Fruit fly (Drosophila melanogaster): Measurements from ENCODE around the gene AstA-R1.

Gene AstA-R1

DNA sequence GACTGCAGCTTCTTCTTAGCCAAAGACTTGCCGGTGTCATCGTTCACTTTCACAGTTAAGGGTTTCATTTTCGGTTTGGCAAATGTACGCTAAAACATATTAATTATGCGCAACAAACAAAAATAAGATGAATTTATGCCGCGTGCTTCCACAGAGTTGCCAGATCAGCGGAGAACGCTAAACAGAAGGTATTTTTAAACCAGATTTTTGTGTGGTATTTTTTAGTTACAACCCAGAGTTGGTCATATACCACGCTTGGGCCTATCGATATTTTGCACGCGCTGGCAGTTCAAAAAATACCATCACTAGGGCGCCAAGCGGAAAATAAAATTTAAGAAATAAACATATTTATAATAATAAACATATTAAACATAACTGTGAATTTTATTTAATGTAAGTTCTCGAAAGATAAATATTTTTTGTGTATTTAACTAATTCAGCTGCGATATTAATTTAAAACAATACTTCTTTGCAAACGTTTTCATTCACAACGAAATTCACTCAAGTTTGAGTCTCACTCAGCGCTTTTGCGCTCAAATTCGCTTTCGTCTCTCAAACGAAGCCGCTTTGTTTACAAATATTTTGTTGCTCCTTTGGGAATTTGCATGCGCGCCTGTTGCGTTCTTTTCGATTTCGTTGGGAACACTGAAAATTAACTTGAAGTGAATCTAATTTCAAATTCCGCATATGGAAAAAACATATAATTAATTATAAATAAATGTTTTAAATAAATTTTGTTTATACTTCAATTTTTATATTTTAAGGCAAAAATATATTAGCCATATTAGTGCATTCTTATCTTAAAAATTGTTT, 692 bp upstream of the AstA-R1 start, which contains the start of gene CG2875:
CG2875 (minus strand) TSS at position 185 of the 813 bp plus-strand sequence.
- TF ChIP-seq pdm3 (GFP tag; optimal IDR thresholded peaks at IDR 0.05), result no peak
- no peak for TF ChIP-seq Eip75B (GFP tag; optimal IDR thresholded peaks at IDR 0.05)
- TF ChIP-seq Met (GFP tag; optimal IDR thresholded peaks at IDR 0.05), result no peak
- TF ChIP-seq CG8319 (GFP tag; optimal IDR thresholded peaks at IDR 0.05), result no peak
- TF ChIP-seq eg (GFP tag; IDR thresholded peaks at IDR 0.05), result no peak
- TF ChIP-seq CG7368 (GFP tag; optimal IDR thresholded peaks at IDR 0.05), result no peak
- no peak for TF ChIP-seq Lpt (GFP tag; optimal IDR thresholded peaks at IDR 0.05)
- no peak for TF ChIP-seq vri (GFP tag; optimal IDR thresholded peaks at IDR 0.05)
- TF ChIP-seq CG1621 (tag; optimal IDR thresholded peaks at IDR 0.05), result no peak
- TF ChIP-seq Hr39 (GFP tag; optimal IDR thresholded peaks at IDR 0.05), result no peak
- no peak for TF ChIP-seq CG34406 (GFP tag; optimal IDR thresholded peaks at IDR 0.05)
- no peak for TF ChIP-seq CG6854 (GFP tag; optimal IDR thresholded peaks at IDR 0.05)
- TF ChIP-seq achi (GFP tag; optimal IDR thresholded peaks at IDR 0.05), result no peak
- no peak for TF ChIP-seq CG6808 (GFP tag; optimal IDR thresholded peaks at IDR 0.05)
- TF ChIP-seq Sox102F (GFP tag; optimal IDR thresholded peaks at IDR 0.05), result no peak
- TF ChIP-seq svp (GFP tag), result no peak
- no peak for TF ChIP-seq acj6 (GFP tag; optimal IDR thresholded peaks at IDR 0.05)
- no peak for TF ChIP-seq OdsH (GFP tag; optimal IDR thresholded peaks at IDR 0.05)
- no peak for TF ChIP-seq salr (GFP tag; optimal IDR thresholded peaks at IDR 0.05)
- TF ChIP-seq fd85E (GFP tag; optimal IDR thresholded peaks at IDR 0.05), result no peak

DNA sequence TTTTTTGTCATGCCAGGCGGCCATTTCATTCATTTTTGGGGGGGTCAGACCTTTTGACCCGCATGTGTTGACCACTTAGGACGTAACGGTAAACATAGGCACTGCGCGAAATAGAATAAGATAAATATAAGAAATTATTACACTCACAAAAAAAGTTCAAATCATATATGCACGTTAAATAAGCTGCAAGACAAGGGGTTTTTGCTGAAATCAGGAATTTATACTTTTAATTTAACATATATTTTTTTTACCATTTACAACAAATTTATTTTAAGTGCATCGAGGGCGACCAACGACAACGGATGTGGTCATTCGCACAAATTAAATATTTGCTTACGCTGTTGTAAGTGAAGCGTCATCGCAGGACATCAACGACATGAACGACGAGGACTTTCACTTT, 6.9 kb downstream of the AstA-R1 start:
- no peak for TF ChIP-seq CG10631 (GFP tag; optimal IDR thresholded peaks at IDR 0.05)
- TF ChIP-seq svp (GFP tag), result no peak
- no peak for TF ChIP-seq CG6163 (GFP tag; IDR thresholded peaks at IDR 0.05)
- TF ChIP-seq CG3032 (tag; optimal IDR thresholded peaks at IDR 0.05), result no peak
- no peak for TF ChIP-seq Eip78C (GFP tag)
- TF ChIP-seq eg (GFP tag; IDR thresholded peaks at IDR 0.05), result no peak
- no peak for TF ChIP-seq achi (GFP tag; optimal IDR thresholded peaks at IDR 0.05)
- TF ChIP-seq CG1621 (tag; optimal IDR thresholded peaks at IDR 0.05), result no peak
- TF ChIP-seq Hr39 (GFP tag; optimal IDR thresholded peaks at IDR 0.05), result no peak
- TF ChIP-seq CG10669 (GFP tag; optimal IDR thresholded peaks at IDR 0.05), result no peak
- TF ChIP-seq OdsH (GFP tag; optimal IDR thresholded peaks at IDR 0.05), result no peak
- TF ChIP-seq CG31627 (GFP tag; optimal IDR thresholded peaks at IDR 0.05), result no peak
- TF ChIP-seq salr (GFP tag; optimal IDR thresholded peaks at IDR 0.05), result no peak
- no peak for TF ChIP-seq Sox15 (GFP tag; optimal IDR thresholded peaks at IDR 0.05)
- no peak for TF ChIP-seq Gug (GFP tag; IDR thresholded peaks at IDR 0.05)

DNA sequence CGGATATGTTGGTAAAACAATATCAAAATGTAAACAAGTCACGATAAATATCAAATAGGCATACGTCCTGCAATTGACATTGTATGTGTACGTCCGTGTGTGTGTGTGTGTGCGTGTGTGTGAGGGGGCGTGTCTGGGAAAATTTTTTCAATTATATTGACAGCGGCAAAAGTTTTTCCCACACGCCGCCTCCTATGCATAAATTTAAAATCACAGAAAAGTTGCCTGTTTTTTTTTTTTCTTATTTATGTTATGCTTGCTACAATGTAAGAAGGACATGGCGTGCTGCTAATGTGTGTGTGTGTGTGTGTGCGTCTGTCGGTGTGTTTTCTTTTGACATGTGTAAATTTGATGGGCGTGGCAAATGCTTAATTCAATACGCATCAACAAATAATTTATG, 11.9 kb downstream of the AstA-R1 start:
- no peak for TF ChIP-seq Hr38 (GFP tag; optimal IDR thresholded peaks at IDR 0.05)
- no peak for TF ChIP-seq Ets21C (GFP tag; optimal IDR thresholded peaks at IDR 0.05)
- no peak for TF ChIP-seq CG3919 (GFP tag; optimal IDR thresholded peaks at IDR 0.05)
- no peak for TF ChIP-seq Smox (GFP tag; optimal IDR thresholded peaks at IDR 0.05)

DNA sequence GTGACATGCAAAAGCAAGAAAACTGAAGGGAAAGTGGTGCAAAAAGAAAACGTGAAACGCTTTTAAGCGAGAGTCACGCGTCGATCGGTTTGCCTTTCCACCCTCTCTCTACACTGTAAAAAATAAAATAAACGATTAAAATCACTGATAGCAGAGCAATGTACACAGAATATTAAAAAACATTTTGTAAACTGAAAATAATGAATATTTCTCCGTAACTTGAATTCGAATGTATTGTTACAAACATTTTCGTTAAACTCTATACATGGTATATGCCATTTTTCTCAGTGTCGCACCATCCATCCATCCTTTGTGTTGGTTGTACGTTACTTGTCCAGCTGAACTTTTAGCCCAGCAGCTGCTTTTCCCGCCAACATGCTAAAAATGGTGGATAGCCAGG, 19.9 kb downstream of the AstA-R1 start:
- TF ChIP-seq Eip78C (GFP tag), result peak; percentile 59
- no peak for TF ChIP-seq CG16779 (tag; optimal IDR thresholded peaks at IDR 0.05)
- TF ChIP-seq CG8632 (GFP tag; optimal IDR thresholded peaks at IDR 0.05), result no peak
- peak; percentile 20 for TF ChIP-seq Ets96B (tag; optimal IDR thresholded peaks at IDR 0.05)
- TF ChIP-seq Hr4 (GFP tag; optimal IDR thresholded peaks at IDR 0.05), result peak; percentile 55
- peak; percentile 4 for TF ChIP-seq CG32006 (GFP tag; optimal IDR thresholded peaks at IDR 0.05)
- TF ChIP-seq pdm3 (GFP tag; optimal IDR thresholded peaks at IDR 0.05), result no peak
- TF ChIP-seq CG15336 (GFP tag; IDR thresholded peaks at IDR 0.05), result no peak
- TF ChIP-seq CG6276 (GFP tag; optimal IDR thresholded peaks at IDR 0.05), result peak; percentile 9
- peak; percentile 13 for TF ChIP-seq CG10669 (GFP tag; optimal IDR thresholded peaks at IDR 0.05)
- no peak for TF ChIP-seq cyc (GFP tag; optimal IDR thresholded peaks at IDR 0.05)
- peak; percentile 12 for TF ChIP-seq CG3919 (GFP tag; optimal IDR thresholded peaks at IDR 0.05)
- TF ChIP-seq Sox15 (GFP tag; optimal IDR thresholded peaks at IDR 0.05), result no peak
- TF ChIP-seq svp (GFP tag), result no peak
- peak; percentile 11 for TF ChIP-seq CG9139 (GFP tag; optimal IDR thresholded peaks at IDR 0.05)
- no peak for TF ChIP-seq lz (GFP tag; optimal IDR thresholded peaks at IDR 0.05)
- no peak for TF ChIP-seq Sox14 (GFP tag; optimal IDR thresholded peaks at IDR 0.05)
- TF ChIP-seq CG34406 (GFP tag; optimal IDR thresholded peaks at IDR 0.05), result no peak
- no peak for TF ChIP-seq topi (GFP tag; optimal IDR thresholded peaks at IDR 0.05)

Data from whole organism, prepupa.